Worm (Caenorhabditis elegans): Measurements from ENCODE around the gene srh-185.

DNA sequence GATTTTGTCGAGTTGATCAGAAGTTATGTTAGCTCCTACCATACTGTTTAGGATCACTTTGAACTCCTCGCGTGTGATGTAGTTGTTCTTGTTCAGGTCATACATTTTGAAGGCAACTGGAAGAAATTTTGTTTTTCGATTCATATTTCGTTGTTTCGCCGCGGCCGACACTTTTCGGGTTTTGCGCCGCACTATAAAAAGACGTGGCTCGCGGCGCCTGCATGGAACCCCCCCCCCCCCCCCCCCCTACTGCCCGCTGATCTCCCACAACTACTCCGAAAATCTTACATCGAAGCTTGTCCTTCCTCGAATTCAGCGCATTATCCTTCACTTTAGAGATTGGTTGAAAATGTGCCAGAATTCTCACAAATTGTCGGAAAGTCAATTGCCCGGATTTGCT, 28.0 kb upstream of the srh-185 start:
- no peak for TF ChIP-seq skn-1 (tag; optimal IDR thresholded peaks at IDR 0.05)
- no peak for TF ChIP-seq lsy-2 (tag; optimal IDR thresholded peaks at IDR 0.05)
- no peak for TF ChIP-seq nhr-77 (tag; optimal IDR thresholded peaks at IDR 0.05)
- no peak for TF ChIP-seq ZK546.5 (tag; optimal IDR thresholded peaks at IDR 0.05)

Measured in whole organism, L2 larva.